Fruit fly (Drosophila melanogaster) whole organism, embryonic: Measurements from ENCODE around the gene IscU.

Experiments used
- Adf1 ChIP-seq: fragments of 200-800 bp; sonication (Bioruptor generic); IDR thresholded peaks from 2 replicates; pipeline ENCODE4 v1.3.6; 2022; ENCODE audit warnings: missing biosample characterization, missing genetic modification characterization
- Bgb ChIP-seq: fragments of 200-800 bp; sonication (Bioruptor generic); IDR thresholded peaks from 2 replicates; pipeline ENCODE4 v1.3.6; 2022; ENCODE audit warnings: missing biosample characterization, missing genetic modification characterization; ENCODE audit not compliant: partially characterized antibody
- CG10431 ChIP-seq: fragments of 200-800 bp; sonication (Bioruptor generic); optimal IDR thresholded peaks from 3 replicates; lab custom pipeline; 2018; ENCODE audit warnings: missing biosample characterization, mild to moderate bottlenecking, missing genetic modification characterization
- CG10462 ChIP-seq: fragments of 200-800 bp; sonication (Bioruptor generic); optimal IDR thresholded peaks from 2 replicates; lab custom pipeline; 2016; ENCODE audit warnings: missing biosample characterization, missing genetic modification characterization
- CG12769 ChIP-seq: fragments of 200-800 bp; sonication (Bioruptor generic); optimal IDR thresholded peaks from 2 replicates; lab custom pipeline; 2019; ENCODE audit warnings: missing biosample characterization, mild to moderate bottlenecking, missing genetic modification characterization, moderate library complexity
- CG17361 ChIP-seq: fragments of 200-800 bp; sonication (Bioruptor generic); IDR thresholded peaks from 3 replicates; pipeline ENCODE4 v1.3.6; 2022; ENCODE audit warnings: missing biosample characterization, missing genetic modification characterization
- CG18011 ChIP-seq: fragments of 200-800 bp; sonication (Bioruptor generic); optimal IDR thresholded peaks from 2 replicates; lab custom pipeline; 2017; ENCODE audit warnings: missing biosample characterization, missing genetic modification characterization, mild to moderate bottlenecking, moderate library complexity, missing genotype
- CG1832 ChIP-seq: fragments of 200-800 bp; sonication (Bioruptor generic); optimal IDR thresholded peaks from 2 replicates; lab custom pipeline; 2017; ENCODE audit warnings: missing biosample characterization, mild to moderate bottlenecking, missing genetic modification characterization, inconsistent platforms
- CG2712 ChIP-seq: fragments of 200-800 bp; optimal IDR thresholded peaks from 3 replicates; lab custom pipeline; 2019; ENCODE audit warnings: missing biosample characterization, mild to moderate bottlenecking, missing genetic modification characterization, moderate library complexity
- CG2889 ChIP-seq: fragments of 200-800 bp; sonication (Bioruptor generic); IDR thresholded peaks from 3 replicates; pipeline ENCODE4 v1.3.6; 2022; ENCODE audit warnings: missing biosample characterization, missing genetic modification characterization
- CG30431 ChIP-seq: fragments of 200-800 bp; sonication (Bioruptor generic); optimal IDR thresholded peaks from 2 replicates; lab custom pipeline; 2017; ENCODE audit warnings: missing biosample characterization, missing genetic modification characterization
- CG34376 ChIP-seq: fragments of 200-800 bp; sonication (Bioruptor generic); optimal IDR thresholded peaks from 2 replicates; lab custom pipeline; 2018; ENCODE audit warnings: missing biosample characterization, mild to moderate bottlenecking, missing genetic modification characterization
- CG8924 ChIP-seq: fragments of 200-800 bp; optimal IDR thresholded peaks from 3 replicates; lab custom pipeline; 2019; ENCODE audit warnings: missing biosample characterization, mild to moderate bottlenecking, missing genetic modification characterization, moderate library complexity
- Chrac-16 ChIP-seq: fragments of 200-800 bp; sonication (Bioruptor generic); optimal IDR thresholded peaks from 3 replicates; lab custom pipeline; 2016; ENCODE audit warnings: missing biosample characterization, missing genetic modification characterization
- CrebB ChIP-seq: fragments of 200-800 bp; sonication (Bioruptor generic); optimal IDR thresholded peaks from 3 replicates; lab custom pipeline; 2018; ENCODE audit warnings: missing biosample characterization, mild to moderate bottlenecking, missing genetic modification characterization
- Dll ChIP-seq: fragments of 200-800 bp; sonication (Bioruptor generic); IDR thresholded peaks from 4 replicates; pipeline ENCODE4 v1.3.6; 2022; ENCODE audit warnings: missing biosample characterization, missing genetic modification characterization; ENCODE audit not compliant: partially characterized antibody
- Drgx ChIP-seq: fragments of 200-800 bp; sonication (Bioruptor generic); IDR thresholded peaks from 2 replicates; pipeline ENCODE4 v1.3.6; 2022; ENCODE audit warnings: missing biosample characterization, missing genetic modification characterization
- ERR ChIP-seq: fragments of 200-800 bp; sonication (Bioruptor generic); optimal IDR thresholded peaks from 2 replicates; lab custom pipeline; 2016; ENCODE audit warnings: missing biosample characterization, missing genetic modification characterization
- Elba2 ChIP-seq: fragments of 200-800 bp; sonication (Bioruptor generic); optimal IDR thresholded peaks from 3 replicates; lab custom pipeline; 2016; ENCODE audit warnings: missing biosample characterization, missing genetic modification characterization
- GATAe ChIP-seq: fragments of 200-800 bp; sonication (Bioruptor generic); conservative IDR thresholded peaks from 2 replicates; pipeline ENCODE4 v1.3.6; 2022; ENCODE audit warnings: missing biosample characterization, missing genetic modification characterization
- HLH3B ChIP-seq: fragments of 200-800 bp; sonication (Bioruptor generic); IDR thresholded peaks from 2 replicates; pipeline ENCODE4 v1.3.6; 2022; ENCODE audit warnings: missing biosample characterization, missing genetic modification characterization
- Hand ChIP-seq: fragments of 200-800 bp; sonication (Bioruptor generic); optimal IDR thresholded peaks from 2 replicates; lab custom pipeline; 2017; ENCODE audit warnings: mild to moderate bottlenecking, missing biosample characterization, missing genetic modification reagents, missing genetic modification characterization
- Sry-β ChIP-seq: fragments of 200-800 bp; sonication (Bioruptor generic); optimal IDR thresholded peaks from 2 replicates; lab custom pipeline; 2018; ENCODE audit warnings: missing biosample characterization, mild to moderate bottlenecking, missing genetic modification characterization, moderate library complexity
- ara ChIP-seq: fragments of 200-800 bp; sonication (Bioruptor generic); IDR thresholded peaks from 2 replicates; pipeline ENCODE4 v1.3.6; 2022; ENCODE audit warnings: missing biosample characterization, missing genetic modification characterization
- bbx ChIP-seq: fragments of 200-800 bp; sonication (Bioruptor generic); IDR thresholded peaks from 2 replicates; pipeline ENCODE4 v1.3.6; 2022; ENCODE audit warnings: missing biosample characterization, missing genetic modification characterization; ENCODE audit not compliant: partially characterized antibody
- bsh ChIP-seq, 2 experiments: fragments of 200-800 bp; sonication (Bioruptor generic); optimal IDR thresholded peaks; 2 replicates each; lab custom pipeline; 2017 to 2018; ENCODE audit warnings: mild to moderate bottlenecking in 2 of 2, missing biosample characterization in 2 of 2, missing genetic modification characterization in 2 of 2, moderate library complexity in 1 of 2
- cad ChIP-seq: fragments of >200 bp; optimal IDR thresholded peaks from 2 replicates; lab custom pipeline; 2017; ENCODE audit warnings: missing biosample characterization, missing genetic modification characterization
- chm ChIP-seq: fragments of 200-800 bp; sonication (Bioruptor generic); IDR thresholded peaks from 2 replicates; pipeline ENCODE4 v1.3.6; 2022; ENCODE audit warnings: missing biosample characterization, missing genetic modification characterization
- crol ChIP-seq: fragments of 200-800 bp; sonication (Bioruptor generic); IDR thresholded peaks from 2 replicates; pipeline ENCODE4 v1.3.6; 2022; ENCODE audit warnings: missing biosample characterization, missing genetic modification characterization
- cwo ChIP-seq: fragments of 200-800 bp; sonication (Bioruptor generic); optimal IDR thresholded peaks from 3 replicates; lab custom pipeline; 2017; ENCODE audit warnings: missing biosample characterization, missing genetic modification characterization, mild to moderate bottlenecking, moderate library complexity, missing genetic modification reagents
- dan ChIP-seq: fragments of 200-800 bp; sonication (Bioruptor generic); IDR thresholded peaks from 2 replicates; pipeline ENCODE4 v1.3.6; 2022; ENCODE audit warnings: missing biosample characterization, missing genetic modification characterization
- fru ChIP-seq: fragments of >200 bp; optimal IDR thresholded peaks from 2 replicates; lab custom pipeline; 2017
- gce ChIP-seq: fragments of 200-800 bp; sonication (Bioruptor generic); IDR thresholded peaks from 3 replicates; pipeline ENCODE4 v1.3.6; 2022; ENCODE audit warnings: missing biosample characterization, missing genetic modification characterization
- gfzf ChIP-seq: fragments of 200-800 bp; sonication (Bioruptor generic); optimal IDR thresholded peaks from 2 replicates; lab custom pipeline; 2016; ENCODE audit warnings: missing biosample characterization, mild to moderate bottlenecking, missing genetic modification characterization, moderate library complexity
- grau ChIP-seq: fragments of 200-800 bp; optimal IDR thresholded peaks from 3 replicates; lab custom pipeline; 2019; ENCODE audit warnings: missing biosample characterization, mild to moderate bottlenecking, missing genetic modification characterization, moderate library complexity
- inv ChIP-seq: fragments of 200-800 bp; sonication (Bioruptor generic); IDR thresholded peaks from 2 replicates; pipeline ENCODE4 v1.3.6; 2022; ENCODE audit warnings: missing biosample characterization, missing genetic modification characterization; ENCODE audit not compliant: partially characterized antibody
- ken ChIP-seq: fragments of 200-800 bp; sonication (Bioruptor generic); IDR thresholded peaks from 3 replicates; pipeline ENCODE4 v1.3.6; 2022; ENCODE audit warnings: missing biosample characterization, missing genetic modification characterization
- kni ChIP-seq: fragments of 200-800 bp; sonication (Bioruptor generic); optimal IDR thresholded peaks from 3 replicates; lab custom pipeline; 2017; ENCODE audit warnings: mild to moderate bottlenecking, missing biosample characterization, missing genetic modification reagents, missing genetic modification characterization
- lab ChIP-seq: fragments of 200-800 bp; sonication (Bioruptor generic); optimal IDR thresholded peaks from 3 replicates; lab custom pipeline; 2017; ENCODE audit warnings: missing biosample characterization, missing genetic modification characterization, mild to moderate bottlenecking, moderate library complexity, missing genetic modification reagents
- lbe ChIP-seq: fragments of 200-800 bp; sonication (Bioruptor generic); optimal IDR thresholded peaks from 2 replicates; lab custom pipeline; 2016; ENCODE audit warnings: missing biosample characterization, mild to moderate bottlenecking, missing genetic modification characterization
- p53 ChIP-seq: fragments of 200-800 bp; sonication (Bioruptor generic); optimal IDR thresholded peaks from 2 replicates; lab custom pipeline; 2016; ENCODE audit warnings: missing biosample characterization, missing genetic modification characterization
- pita ChIP-seq: fragments of 200-800 bp; sonication (Bioruptor generic); optimal IDR thresholded peaks from 2 replicates; lab custom pipeline; 2017; ENCODE audit warnings: missing biosample characterization, mild to moderate bottlenecking, missing genetic modification characterization
- pros ChIP-seq: fragments of 200-800 bp; sonication (Bioruptor generic); optimal IDR thresholded peaks from 3 replicates; lab custom pipeline; 2019; ENCODE audit warnings: missing biosample characterization, mild to moderate bottlenecking, missing genetic modification characterization, moderate library complexity
- sens ChIP-seq: fragments of 200-800 bp; sonication (Bioruptor generic); peaks from one replicate; lab custom pipeline; 2016; ENCODE audit warnings: missing biosample characterization, missing genetic modification characterization
- slou ChIP-seq: fragments of 200-800 bp; sonication (Bioruptor generic); optimal IDR thresholded peaks from 3 replicates; lab custom pipeline; 2016; ENCODE audit warnings: missing biosample characterization, missing genetic modification characterization
- sob ChIP-seq: fragments of 200-800 bp; sonication (Bioruptor generic); IDR thresholded peaks from 2 replicates; pipeline ENCODE4 v1.3.6; 2022; ENCODE audit warnings: missing biosample characterization, missing genetic modification characterization
- stwl ChIP-seq: fragments of 200-800 bp; sonication (Bioruptor generic); optimal IDR thresholded peaks from 3 replicates; lab custom pipeline; 2018; ENCODE audit warnings: missing biosample characterization, mild to moderate bottlenecking, missing genetic modification characterization, moderate library complexity
- wek ChIP-seq: fragments of 200-800 bp; sonication (Bioruptor generic); optimal IDR thresholded peaks from 3 replicates; lab custom pipeline; 2018; ENCODE audit warnings: missing biosample characterization, mild to moderate bottlenecking, missing genetic modification characterization, moderate library complexity
- z ChIP-seq: fragments of 200-800 bp; sonication (Bioruptor generic); IDR thresholded peaks from 3 replicates; pipeline ENCODE4 v1.3.6; 2022; ENCODE audit warnings: missing biosample characterization, missing genetic modification characterization

The IscU gene

dm6 chr3R:8857496-8858255 is 33.7 kb upstream of the IscU start:
- TF ChIP-seq CG30431 (GFP tag; lab: Kevin White, UChicago) = no peak
- TF ChIP-seq CG34376 (GFP tag; lab: Kevin White, UChicago) = peak; percentile 1
- peak; percentile 26; the same call in 1 of the 2 replicates for TF ChIP-seq ara
- TF ChIP-seq Sry-β (GFP tag; lab: Kevin White, UChicago) = no peak
- no peak for TF ChIP-seq slou (GFP tag; lab: Kevin White, UChicago)
- TF ChIP-seq CG2889 (GFP tag; lab: Robert Waterston, UW) = no peak
- TF ChIP-seq grau (tag; lab: Kevin White, UChicago) = peak; percentile 72
- no peak for TF ChIP-seq GATAe
- TF ChIP-seq ERR (GFP tag; lab: Kevin White, UChicago) = no peak
- no peak for TF ChIP-seq pita (GFP tag; lab: Kevin White, UChicago)
- TF ChIP-seq dan = no peak
- TF ChIP-seq cad (GFP tag; lab: Kevin White, UChicago) = peak; percentile 69
- TF ChIP-seq Drgx (GFP tag; lab: Robert Waterston, UW) = peak; percentile 50
- TF ChIP-seq Chrac-16 (GFP tag; lab: Kevin White, UChicago) = no peak
- peak; percentile 97 for TF ChIP-seq z
- TF ChIP-seq bsh (GFP tag; optimal IDR thresholded peaks at IDR 0.05; lab: Kevin White, UChicago) = peak in 1 of 2 experiments; percentile 31
- TF ChIP-seq sob (GFP tag; lab: Robert Waterston, UW) = peak; percentile 38; the same call in 1 of the 2 replicates
- TF ChIP-seq Elba2 (GFP tag; lab: Kevin White, UChicago) = no peak
- TF ChIP-seq CG17361 (GFP tag; lab: Robert Waterston, UW) = no peak
- no peak for TF ChIP-seq CG18011
- TF ChIP-seq sens (GFP tag; lab: Kevin White, UChicago) = peak; percentile 85
- 0 out of 4 replicates have a peak, but pooled peaks have one; percentile 41 for TF ChIP-seq Dll
- peak; percentile 33 for TF ChIP-seq lab (GFP tag; lab: Kevin White, UChicago)
- TF ChIP-seq Hand (GFP tag; lab: Kevin White, UChicago) = no peak
- 0 out of 3 replicates have a peak, but pooled peaks have one; percentile 33 for TF ChIP-seq ken (GFP tag; lab: Robert Waterston, UW)
- TF ChIP-seq p53 (GFP tag; lab: Kevin White, UChicago) = no peak
- peak; percentile 12 for TF ChIP-seq CrebB (tag; lab: Kevin White, UChicago)
- peak; percentile 49 for TF ChIP-seq CG12769 (tag; lab: Kevin White, UChicago)
- no peak for TF ChIP-seq HLH3B
- no peak for TF ChIP-seq CG10462
- 0 out of 2 replicates have a peak, but pooled peaks have one; percentile 20 for TF ChIP-seq bbx
- peak; percentile 40; the same call in 1 of the 3 replicates for TF ChIP-seq gce (GFP tag; lab: Robert Waterston, UW)
- no peak for TF ChIP-seq gfzf (GFP tag; lab: Kevin White, UChicago)
- TF ChIP-seq CG8924 (tag; lab: Kevin White, UChicago) = no peak
- TF ChIP-seq cwo (GFP tag; lab: Kevin White, UChicago) = peak; percentile 51
- peak; percentile 37; the same call in 1 of the 2 replicates for TF ChIP-seq crol (GFP tag; lab: Robert Waterston, UW)
- TF ChIP-seq Bgb = peak; percentile 51
- TF ChIP-seq kni = peak; percentile 90
- no peak for TF ChIP-seq CG1832 (GFP tag; lab: Kevin White, UChicago)
- TF ChIP-seq stwl (tag; lab: Kevin White, UChicago) = peak; percentile 38
- peak; percentile 57 for TF ChIP-seq pros (GFP tag; lab: Kevin White, UChicago)
- TF ChIP-seq Adf1 (GFP tag; lab: Robert Waterston, UW) = 0 out of 2 replicates have a peak, but pooled peaks have one; percentile 9
- TF ChIP-seq fru = no peak
- TF ChIP-seq CG10431 = no peak
- TF ChIP-seq wek (GFP tag; lab: Kevin White, UChicago) = peak; percentile 32
- TF ChIP-seq lbe (GFP tag; lab: Kevin White, UChicago) = peak; percentile 83
- TF ChIP-seq inv (GFP tag; lab: Robert Waterston, UW) = peak; percentile 29; the same call in 1 of the 2 replicates
- 0 out of 2 replicates have a peak, but pooled peaks have one; percentile 45 for TF ChIP-seq chm
- TF ChIP-seq CG2712 (tag; lab: Kevin White, UChicago) = no peak
